Fruit fly (Drosophila melanogaster) whole organism, prepupa: ENCODE results near the gene B9d2.
A peak's percentile ranks its signal among the peaks of the same experiment; 100 is the strongest.

Experiments used
- Blimp-1 ChIP-seq: fragments of 200-800 bp; sonication (Bioruptor generic); optimal IDR thresholded peaks from 3 replicates; lab custom pipeline; 2017; ENCODE audit warnings: missing biosample characterization, missing genetic modification characterization, mild to moderate bottlenecking, moderate library complexity, missing genetic modification reagents
- CG10631 ChIP-seq: fragments of 200-800 bp; sonication (Bioruptor generic); optimal IDR thresholded peaks from 2 replicates; lab custom pipeline; 2016; ENCODE audit warnings: missing biosample characterization, missing genetic modification characterization
- CG11294 ChIP-seq: fragments of 200-800 bp; sonication (Bioruptor generic); IDR thresholded peaks from 2 replicates; pipeline ENCODE4 v1.3.6; 2022; ENCODE audit warnings: missing biosample characterization, missing genetic modification characterization
- CG11762 ChIP-seq: fragments of 200-800 bp; sonication (Bioruptor generic); optimal IDR thresholded peaks from 3 replicates; lab custom pipeline; 2016; ENCODE audit warnings: missing biosample characterization, missing genetic modification characterization; ENCODE audit not compliant: insufficient read depth
- CG15336 ChIP-seq: fragments of 200-800 bp; sonication (Bioruptor generic); IDR thresholded peaks from 2 replicates; pipeline ENCODE4 v1.3.6; 2022; ENCODE audit warnings: missing biosample characterization, missing genetic modification characterization
- CG1621 ChIP-seq: fragments of 200-800 bp; sonication (Bioruptor generic); optimal IDR thresholded peaks from 3 replicates; lab custom pipeline; 2018; ENCODE audit warnings: missing biosample characterization, mild to moderate bottlenecking, missing genetic modification characterization
- CG16779 ChIP-seq: fragments of 200-800 bp; sonication (Bioruptor generic); optimal IDR thresholded peaks from 3 replicates; lab custom pipeline; 2017; ENCODE audit warnings: missing biosample characterization, mild to moderate bottlenecking, missing genetic modification characterization
- CG3032 ChIP-seq: fragments of 200-800 bp; optimal IDR thresholded peaks from 2 replicates; lab custom pipeline; 2019; ENCODE audit warnings: missing biosample characterization, mild to moderate bottlenecking, missing genetic modification characterization, moderate library complexity
- CG31627 ChIP-seq: fragments of 200-800 bp; sonication (Bioruptor generic); optimal IDR thresholded peaks from 3 replicates; lab custom pipeline; 2016; ENCODE audit warnings: missing biosample characterization, missing genetic modification characterization
- CG32006 ChIP-seq: fragments of 200-800 bp; sonication (Bioruptor generic); optimal IDR thresholded peaks from 3 replicates; lab custom pipeline; 2017; ENCODE audit warnings: missing biosample characterization, mild to moderate bottlenecking, missing genetic modification characterization
- CG34406 ChIP-seq: fragments of 200-800 bp; sonication (Bioruptor generic); optimal IDR thresholded peaks from 3 replicates; lab custom pipeline; 2016; ENCODE audit warnings: missing biosample characterization, missing genetic modification characterization
- CG3919 ChIP-seq: fragments of 200-800 bp; sonication (Bioruptor generic); optimal IDR thresholded peaks from 3 replicates; lab custom pipeline; 2016; ENCODE audit warnings: missing biosample characterization, missing genetic modification characterization
- CG4318 ChIP-seq: fragments of 200-800 bp; sonication (Bioruptor generic); optimal IDR thresholded peaks from 3 replicates; lab custom pipeline; 2017; ENCODE audit warnings: missing biosample characterization, mild to moderate bottlenecking, missing genetic modification characterization
- CG6163 ChIP-seq: fragments of 200-800 bp; sonication (Bioruptor generic); IDR thresholded peaks from 3 replicates; pipeline ENCODE4 v1.3.6; 2022; ENCODE audit warnings: missing biosample characterization, missing genetic modification characterization
- CG6276 ChIP-seq: fragments of 200-800 bp; sonication (Bioruptor generic); optimal IDR thresholded peaks from 2 replicates; lab custom pipeline; 2017; ENCODE audit warnings: missing biosample characterization, mild to moderate bottlenecking, missing genetic modification characterization
- CG6808 ChIP-seq: fragments of 200-800 bp; sonication (Bioruptor generic); optimal IDR thresholded peaks from 3 replicates; lab custom pipeline; 2017; ENCODE audit warnings: missing biosample characterization, missing genetic modification characterization, mild to moderate bottlenecking, moderate library complexity, missing genetic modification reagents
- CG6854 ChIP-seq: fragments of 200-800 bp; sonication (Bioruptor generic); optimal IDR thresholded peaks from 2 replicates; lab custom pipeline; 2017; ENCODE audit warnings: missing biosample characterization, mild to moderate bottlenecking, missing genetic modification characterization
- CG7368 ChIP-seq: fragments of 200-800 bp; sonication (Bioruptor generic); optimal IDR thresholded peaks from 3 replicates; lab custom pipeline; 2016; ENCODE audit warnings: missing biosample characterization, missing genetic modification characterization
- CG8319 ChIP-seq: fragments of 200-800 bp; sonication (Bioruptor generic); optimal IDR thresholded peaks from 3 replicates; lab custom pipeline; 2016; ENCODE audit warnings: missing biosample characterization, missing genetic modification characterization
- Eip75B ChIP-seq: fragments of 200-800 bp; sonication (Bioruptor generic); optimal IDR thresholded peaks from 3 replicates; lab custom pipeline; 2016; ENCODE audit warnings: missing biosample characterization, missing genetic modification characterization
- Eip78C ChIP-seq: fragments of 200-800 bp; sonication (Bioruptor generic); peaks from one replicate; lab custom pipeline; 2016; ENCODE audit warnings: missing biosample characterization, missing genetic modification characterization
- Eip93F ChIP-seq: fragments of 200-800 bp; sonication (Bioruptor generic); optimal IDR thresholded peaks from 2 replicates; lab custom pipeline; 2016; ENCODE audit warnings: missing biosample characterization, mild to moderate bottlenecking, missing genetic modification characterization
- Ets21C ChIP-seq: fragments of 200-800 bp; sonication (Bioruptor generic); optimal IDR thresholded peaks from 3 replicates; lab custom pipeline; 2016; ENCODE audit warnings: missing biosample characterization, missing genetic modification characterization
- Gug ChIP-seq: fragments of 200-800 bp; sonication (Bioruptor generic); IDR thresholded peaks from 2 replicates; pipeline ENCODE4 v1.3.6; 2022; ENCODE audit warnings: missing biosample characterization, missing genetic modification characterization
- Hr38 ChIP-seq: sonication (Bioruptor generic); optimal IDR thresholded peaks from 2 replicates; lab custom pipeline; 2016; ENCODE audit warnings: missing biosample characterization, missing genetic modification characterization
- Hr39 ChIP-seq: fragments of 200-800 bp; sonication (Bioruptor generic); optimal IDR thresholded peaks from 2 replicates; lab custom pipeline; 2016; ENCODE audit warnings: missing biosample characterization, missing genetic modification characterization
- Lpt ChIP-seq: fragments of 200-800 bp; sonication (Bioruptor generic); optimal IDR thresholded peaks from 3 replicates; lab custom pipeline; 2016; ENCODE audit warnings: missing biosample characterization, missing genetic modification characterization
- Met ChIP-seq: fragments of 200-800 bp; sonication (Bioruptor generic); optimal IDR thresholded peaks from 3 replicates; lab custom pipeline; 2016; ENCODE audit warnings: missing biosample characterization, missing genetic modification characterization
- Sox102F ChIP-seq: fragments of 200-800 bp; sonication (Bioruptor generic); optimal IDR thresholded peaks from 2 replicates; lab custom pipeline; 2016; ENCODE audit warnings: missing biosample characterization, mild to moderate bottlenecking, missing genetic modification characterization
- Sox14 ChIP-seq: fragments of 200-800 bp; sonication (Bioruptor generic); optimal IDR thresholded peaks from 3 replicates; lab custom pipeline; 2016; ENCODE audit warnings: missing biosample characterization, missing genetic modification characterization
- Sox15 ChIP-seq: fragments of 200-800 bp; sonication (Bioruptor generic); optimal IDR thresholded peaks from 3 replicates; lab custom pipeline; 2016; ENCODE audit warnings: missing biosample characterization, missing genetic modification characterization
- achi ChIP-seq: fragments of 200-800 bp; sonication (Bioruptor generic); optimal IDR thresholded peaks from 3 replicates; lab custom pipeline; 2016; ENCODE audit warnings: missing biosample characterization, missing genetic modification characterization
- acj6 ChIP-seq: fragments of 200-800 bp; sonication (Bioruptor generic); optimal IDR thresholded peaks from 3 replicates; lab custom pipeline; 2016; ENCODE audit warnings: missing biosample characterization, missing genetic modification characterization
- dac ChIP-seq: fragments of 200-800 bp; sonication (Bioruptor generic); optimal IDR thresholded peaks from 2 replicates; lab custom pipeline; 2017; ENCODE audit warnings: missing biosample characterization, mild to moderate bottlenecking, missing genetic modification characterization
- eg ChIP-seq: fragments of 200-800 bp; sonication (Bioruptor generic); IDR thresholded peaks from 3 replicates; pipeline ENCODE4 v1.3.6; 2022; ENCODE audit warnings: missing biosample characterization, missing genetic modification characterization
- esn ChIP-seq: fragments of 200-800 bp; sonication (Bioruptor generic); optimal IDR thresholded peaks from 2 replicates; lab custom pipeline; 2016; ENCODE audit warnings: missing biosample characterization, mild to moderate bottlenecking, missing genetic modification characterization, moderate library complexity
- fd59A ChIP-seq: fragments of 200-800 bp; sonication (Bioruptor generic); optimal IDR thresholded peaks from 2 replicates; lab custom pipeline; 2017; ENCODE audit warnings: missing biosample characterization, mild to moderate bottlenecking, missing genetic modification characterization, missing genetic modification reagents
- fkh ChIP-seq: fragments of 200-800 bp; sonication (Bioruptor generic); optimal IDR thresholded peaks from 3 replicates; lab custom pipeline; 2017; ENCODE audit warnings: missing biosample characterization, mild to moderate bottlenecking, missing genetic modification characterization, moderate library complexity
- net ChIP-seq: fragments of 200-800 bp; sonication (Bioruptor generic); optimal IDR thresholded peaks from 3 replicates; lab custom pipeline; 2016; ENCODE audit warnings: missing biosample characterization, missing genetic modification characterization
- pdm3 ChIP-seq: fragments of 200-800 bp; sonication (Bioruptor generic); optimal IDR thresholded peaks from 3 replicates; lab custom pipeline; 2016; ENCODE audit warnings: missing biosample characterization, missing genetic modification characterization
- salr ChIP-seq, 2 experiments: fragments of 200-800 bp; sonication (Bioruptor generic); optimal IDR thresholded peaks; 3 replicates each; lab custom pipeline; 2016 to 2018; ENCODE audit warnings: missing biosample characterization in 2 of 2, missing genetic modification characterization in 2 of 2, mild to moderate bottlenecking in 1 of 2
- ss ChIP-seq, 2 experiments: fragments of 200-800 bp; sonication (Bioruptor generic); optimal IDR thresholded peaks; 2 replicates in 1 of 2; 3 replicates in 1 of 2; lab custom pipeline; 2017 to 2018; ENCODE audit warnings: mild to moderate bottlenecking in 2 of 2, missing biosample characterization in 2 of 2, missing genetic modification characterization in 2 of 2, moderate library complexity in 1 of 2
- svp ChIP-seq: fragments of 200-800 bp; sonication (Bioruptor generic); peaks from one replicate; lab custom pipeline; 2016; ENCODE audit warnings: missing biosample characterization, missing genetic modification characterization
- topi ChIP-seq: fragments of 200-800 bp; sonication (Bioruptor generic); optimal IDR thresholded peaks from 3 replicates; lab custom pipeline; 2016; ENCODE audit warnings: missing biosample characterization, missing genetic modification characterization
- vri ChIP-seq: fragments of 200-800 bp; sonication (Bioruptor generic); optimal IDR thresholded peaks from 3 replicates; lab custom pipeline; 2016; ENCODE audit warnings: missing biosample characterization, mild to moderate bottlenecking, missing genetic modification characterization

Gene B9d2

DNA sequence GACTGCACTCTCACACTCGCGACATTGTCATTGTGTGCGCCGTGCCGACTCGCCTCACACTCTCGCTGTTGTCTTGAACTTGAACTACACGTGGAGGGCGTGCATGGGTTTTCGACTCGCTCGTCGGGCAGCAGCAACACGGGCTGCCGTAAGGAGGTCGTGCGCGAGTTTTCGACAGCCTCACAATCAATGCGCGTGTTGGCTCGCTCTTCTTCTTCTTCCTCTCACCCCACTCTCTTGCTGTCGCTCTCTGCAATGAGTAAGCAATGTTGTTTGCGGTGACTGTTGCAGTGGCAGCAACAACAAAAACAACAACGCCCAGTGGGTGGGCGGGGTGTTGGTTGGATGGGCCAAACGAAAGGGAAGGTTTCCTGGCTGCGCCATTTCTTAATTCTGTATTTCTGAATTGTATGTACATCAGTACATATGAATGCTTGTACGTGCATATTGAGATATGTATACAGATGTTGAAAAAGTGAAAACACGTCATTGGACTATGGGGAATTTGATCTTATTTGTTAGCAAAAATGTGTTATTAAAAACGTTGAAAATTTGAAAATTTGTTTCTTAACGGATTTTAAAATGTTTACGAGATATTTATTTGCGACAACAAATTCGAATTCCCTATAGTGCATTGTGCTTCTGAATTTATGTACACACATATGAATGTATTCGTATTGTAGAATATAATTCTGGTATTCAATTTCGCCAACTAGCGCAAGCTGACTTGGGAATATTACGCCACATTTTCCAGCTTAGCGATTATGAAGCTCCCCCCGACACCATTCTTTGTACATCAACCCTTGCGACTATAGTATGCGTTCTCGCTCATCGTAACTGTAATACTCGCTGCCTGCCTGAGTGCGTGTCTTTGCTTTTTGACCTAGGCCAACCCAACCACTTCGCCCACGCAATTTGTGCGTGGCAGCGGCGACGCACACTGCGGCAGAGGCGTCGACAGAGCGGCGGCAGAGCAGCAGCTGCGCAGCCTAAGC lies 41.8 kb downstream of the B9d2 start (continued):
- TF ChIP-seq net (GFP tag; lab: Kevin White, UChicago) (peak; percentile 14), Hr39 (no peak), Gug (GFP tag; lab: Robert Waterston, UW) (peak; percentile 53), CG3919 (GFP tag; lab: Kevin White, UChicago) (no peak), Sox102F (GFP tag; lab: Kevin White, UChicago) (peak; percentile 23)

DNA sequence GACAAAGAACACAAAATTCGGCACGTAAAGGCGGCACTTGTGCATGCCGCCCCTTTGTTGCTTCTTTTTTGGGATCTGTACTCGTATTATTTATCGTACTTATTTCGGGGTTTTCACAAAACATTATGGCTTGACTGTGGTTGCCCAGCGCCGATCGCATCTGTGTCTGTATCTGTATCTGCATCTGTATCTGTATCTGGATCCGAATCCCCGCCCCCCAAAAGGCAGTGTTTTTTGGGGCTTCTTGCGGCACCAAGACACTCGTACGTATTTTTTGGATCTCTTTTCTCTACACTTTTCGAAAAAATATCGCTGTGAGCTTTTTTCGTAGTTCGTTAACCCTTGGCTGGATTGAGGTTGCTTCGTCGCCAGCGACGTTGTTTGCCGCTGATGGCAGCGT lies 42.8 kb downstream of the B9d2 start:
- TF ChIP-seq Sox14 (no peak), Lpt (GFP tag; lab: Kevin White, UChicago) (no peak), CG4318 (GFP tag; lab: Kevin White, UChicago) (no peak), salr (GFP tag; optimal IDR thresholded peaks at IDR 0.05; lab: Kevin White, UChicago) (no peak), CG1621 (tag; lab: Kevin White, UChicago) (no peak), CG6854 (no peak), pdm3 (GFP tag; lab: Kevin White, UChicago) (no peak), CG10631 (no peak), eg (GFP tag; lab: Robert Waterston, UW) (no peak), vri (no peak)
- TF ChIP-seq, all 60 proteins: peak for 0

DNA sequence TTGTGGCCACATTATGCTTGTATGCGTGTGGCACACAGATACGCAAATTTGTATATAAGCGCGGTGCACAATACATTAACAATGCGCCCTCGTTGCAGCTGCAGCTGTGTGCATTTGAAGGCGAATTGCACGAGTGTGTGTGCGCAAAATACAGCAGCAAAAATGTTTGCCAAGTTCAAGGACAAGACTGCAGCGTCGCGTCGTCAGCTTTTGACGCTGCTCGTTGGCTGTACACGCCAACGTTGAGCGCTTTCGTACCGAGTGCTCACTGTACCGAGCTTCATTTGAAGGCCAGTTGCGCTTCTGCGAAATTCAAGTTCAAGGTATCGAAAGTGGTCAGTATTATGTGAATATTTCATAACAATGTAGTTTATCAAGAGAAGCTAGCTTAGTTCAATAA lies 43.7 kb downstream of the B9d2 start:
- TF ChIP-seq Lpt (GFP tag; lab: Kevin White, UChicago) (no peak), CG10631 (no peak), fd59A (GFP tag; lab: Kevin White, UChicago) (no peak), CG8319 (no peak), CG4318 (GFP tag; lab: Kevin White, UChicago) (no peak), CG31627 (GFP tag; lab: Kevin White, UChicago) (peak; percentile 26), net (GFP tag; lab: Kevin White, UChicago) (no peak), acj6 (GFP tag; lab: Kevin White, UChicago) (no peak), CG6276 (GFP tag; lab: Kevin White, UChicago) (no peak), CG3032 (tag; lab: Kevin White, UChicago) (no peak), Sox15 (GFP tag; lab: Kevin White, UChicago) (no peak), Met (peak; percentile 66), svp (no peak), Hr39 (peak; percentile 48), dac (GFP tag; lab: Kevin White, UChicago) (no peak), salr (GFP tag; optimal IDR thresholded peaks at IDR 0.05; lab: Kevin White, UChicago) (no peak), Sox102F (GFP tag; lab: Kevin White, UChicago) (no peak), CG34406 (GFP tag; lab: Kevin White, UChicago) (no peak), CG3919 (GFP tag; lab: Kevin White, UChicago) (no peak), CG6808 (GFP tag; lab: Kevin White, UChicago) (no peak), Hr38 (GFP tag; lab: Kevin White, UChicago) (no peak), CG15336 (GFP tag; lab: Robert Waterston, UW) (no peak), CG6854 (no peak), CG32006 (GFP tag; lab: Kevin White, UChicago) (no peak), ss (GFP tag; optimal IDR thresholded peaks at IDR 0.05; lab: Kevin White, UChicago) (no peak), eg (GFP tag; lab: Robert Waterston, UW) (no peak), CG11762 (GFP tag; lab: Kevin White, UChicago) (no peak), Eip78C (peak; percentile 35), topi (GFP tag; lab: Kevin White, UChicago) (no peak), Eip75B (GFP tag; lab: Kevin White, UChicago) (no peak), achi (GFP tag; lab: Kevin White, UChicago) (no peak), CG6163 (GFP tag; lab: Robert Waterston, UW) (no peak), fkh (GFP tag; lab: Kevin White, UChicago) (no peak), vri (peak; percentile 42), Eip93F (GFP tag; lab: Kevin White, UChicago) (no peak), Ets21C (GFP tag; lab: Kevin White, UChicago) (no peak), CG16779 (tag; lab: Kevin White, UChicago) (no peak), CG11294 (GFP tag; lab: Robert Waterston, UW) (no peak), CG7368 (GFP tag; lab: Kevin White, UChicago) (no peak), Gug (GFP tag; lab: Robert Waterston, UW) (no peak), esn (GFP tag; lab: Kevin White, UChicago) (no peak), Blimp-1 (GFP tag; lab: Kevin White, UChicago) (peak; percentile 65)
